Fruit fly (Drosophila melanogaster) whole organism, wandering third instar larva: ENCODE measurements around the gene CG11396.

Source experiments
- Abd-B ChIP-seq: fragments of >200 bp; optimal IDR thresholded peaks from 2 replicates; lab custom pipeline; 2017; ENCODE audit warnings: missing biosample characterization, missing genetic modification characterization
- CG32264 ChIP-seq: fragments of 200-800 bp; sonication (Bioruptor generic); optimal IDR thresholded peaks from 2 replicates; lab custom pipeline; 2016; ENCODE audit warnings: missing biosample characterization, missing genetic modification characterization
- CG9705 ChIP-seq: fragments of 200-800 bp; sonication (Bioruptor generic); optimal IDR thresholded peaks from 2 replicates; lab custom pipeline; 2018; ENCODE audit warnings: missing biosample characterization, mild to moderate bottlenecking, missing genetic modification characterization
- CrebA ChIP-seq: fragments of 200-800 bp; sonication (Bioruptor generic); optimal IDR thresholded peaks from 2 replicates; lab custom pipeline; 2016; ENCODE audit warnings: missing biosample characterization, mild to moderate bottlenecking, missing genetic modification characterization, borderline replicate concordance
- Dfd ChIP-seq: fragments of >200 bp; optimal IDR thresholded peaks from 2 replicates; lab custom pipeline; 2017; ENCODE audit warnings: missing biosample characterization, missing genetic modification characterization
- Dif ChIP-seq: fragments of 200-275, 200-300 bp; sonication (Bioruptor generic); optimal IDR thresholded peaks from 2 replicates; lab custom pipeline; 2018; ENCODE audit warnings: missing biosample characterization, missing genetic modification characterization; ENCODE audit not compliant: partially characterized antibody
- GATAd ChIP-seq: sonication (Bioruptor generic); optimal IDR thresholded peaks from 2 replicates; lab custom pipeline; 2016; ENCODE audit warnings: missing biosample characterization, missing genetic modification characterization
- HLH106 ChIP-seq: fragments of 200-800 bp; optimal IDR thresholded peaks from 3 replicates; lab custom pipeline; 2019; ENCODE audit warnings: missing biosample characterization, mild to moderate bottlenecking, missing genetic modification characterization, moderate library complexity
- Hnf4 ChIP-seq: fragments of 200-800 bp; sonication (Bioruptor generic); optimal IDR thresholded peaks from 2 replicates; lab custom pipeline; 2016; ENCODE audit warnings: missing biosample characterization, mild to moderate bottlenecking, missing genetic modification characterization
- Hr78 ChIP-seq: fragments of >200 bp; optimal IDR thresholded peaks from 2 replicates; lab custom pipeline; 2017; ENCODE audit warnings: missing biosample characterization, missing genetic modification characterization
- Hr83 ChIP-seq: fragments of 200-300 bp; sonication (Bioruptor generic); optimal IDR thresholded peaks from 2 replicates; lab custom pipeline; 2016; ENCODE audit warnings: missing biosample characterization, mild to moderate bottlenecking, missing genetic modification characterization, moderate library complexity; ENCODE audit not compliant: poor library complexity, severe bottlenecking
- Jra ChIP-seq: sonication (Bioruptor generic); optimal IDR thresholded peaks from 2 replicates; lab custom pipeline; 2016; ENCODE audit warnings: missing biosample characterization, missing genetic modification characterization
- Mio ChIP-seq: sonication (Bioruptor generic); optimal IDR thresholded peaks from 2 replicates; lab custom pipeline; 2016; ENCODE audit warnings: missing biosample characterization, missing genetic modification characterization
- Myc ChIP-seq: fragments of >200 bp; optimal IDR thresholded peaks from 2 replicates; lab custom pipeline; 2017
- N ChIP-seq: fragments of >200 bp; optimal IDR thresholded peaks from 2 replicates; lab custom pipeline; 2018; ENCODE audit warnings: missing biosample characterization, missing external identifiers, missing genetic modification characterization
- OdsH ChIP-seq: fragments of 200-800 bp; sonication (Bioruptor generic); optimal IDR thresholded peaks from 2 replicates; lab custom pipeline; 2016; ENCODE audit warnings: missing biosample characterization, mild to moderate bottlenecking, missing genetic modification characterization
- Rel ChIP-seq, 2 experiments: fragments of 200-800 bp; sonication (Bioruptor generic) in 1 of 2; optimal IDR thresholded peaks; 2 replicates in 1 of 2; 3 replicates in 1 of 2; lab custom pipeline; 2016 to 2019; ENCODE audit warnings: mild to moderate bottlenecking in 2 of 2, missing biosample characterization in 2 of 2, missing genetic modification characterization in 2 of 2, moderate library complexity in 1 of 2
- Sp1 ChIP-seq: fragments of 200-800 bp; sonication (Bioruptor generic); optimal IDR thresholded peaks from 3 replicates; lab custom pipeline; 2019; ENCODE audit warnings: missing biosample characterization, mild to moderate bottlenecking, missing genetic modification characterization, moderate library complexity
- Vsx2 ChIP-seq: fragments of 200-300, 225-300 bp; sonication (Bioruptor generic); optimal IDR thresholded peaks from 2 replicates; lab custom pipeline; 2018; ENCODE audit warnings: missing biosample characterization, missing genetic modification characterization; ENCODE audit not compliant: partially characterized antibody
- br ChIP-seq: fragments of 200-800 bp; sonication (Bioruptor generic); optimal IDR thresholded peaks from 2 replicates; lab custom pipeline; 2016; ENCODE audit warnings: missing biosample characterization, missing genetic modification characterization
- brk ChIP-seq: fragments of 200-800 bp; sonication (Bioruptor generic); optimal IDR thresholded peaks from 2 replicates; lab custom pipeline; 2016; ENCODE audit warnings: missing biosample characterization, mild to moderate bottlenecking, missing genetic modification characterization
- dl ChIP-seq, 2 experiments: fragments of 175-275, 200-275 bp in 1 of 2; fragments of 200-275 bp in 1 of 2; sonication (Bioruptor generic); optimal IDR thresholded peaks; lab custom pipeline; 2018; ENCODE audit warnings: mild to moderate bottlenecking in 2 of 2, missing biosample characterization in 2 of 2, missing genetic modification characterization in 2 of 2, moderate library complexity in 2 of 2; ENCODE audit not compliant: partially characterized antibody in 2 of 2, insufficient read depth in 1 of 2
- dmrt93B ChIP-seq: fragments of 200-800 bp; sonication (Bioruptor generic); optimal IDR thresholded peaks from 2 replicates; lab custom pipeline; 2018; ENCODE audit warnings: missing biosample characterization, mild to moderate bottlenecking, missing genetic modification characterization
- dsf ChIP-seq: sonication (Bioruptor generic); optimal IDR thresholded peaks from 2 replicates; lab custom pipeline; 2016; ENCODE audit warnings: missing biosample characterization, missing genetic modification characterization, borderline replicate concordance
- ey ChIP-seq: fragments of 200-800 bp; sonication (Bioruptor generic); optimal IDR thresholded peaks from 2 replicates; lab custom pipeline; 2016; ENCODE audit warnings: missing biosample characterization, missing genetic modification characterization
- foxo ChIP-seq, 2 experiments: fragments of 200-800 bp; sonication (Bioruptor generic); optimal IDR thresholded peaks; 2 replicates in 1 of 2; 3 replicates in 1 of 2; lab custom pipeline; 2016 to 2017; ENCODE audit warnings: missing biosample characterization in 2 of 2, missing genetic modification characterization in 2 of 2
- fru ChIP-seq: fragments of 200-800 bp; sonication (Bioruptor generic); optimal IDR thresholded peaks from 3 replicates; lab custom pipeline; 2016; ENCODE audit warnings: missing biosample characterization, mild to moderate bottlenecking, missing genetic modification characterization
- h ChIP-seq: fragments of 200-800 bp; sonication (Bioruptor generic); optimal IDR thresholded peaks from 3 replicates; lab custom pipeline; 2016; ENCODE audit warnings: missing biosample characterization, mild to moderate bottlenecking, missing genetic modification characterization
- jim ChIP-seq: fragments of 175-275, 200-325 bp; sonication (Bioruptor generic); optimal IDR thresholded peaks from 2 replicates; lab custom pipeline; 2016; ENCODE audit warnings: missing biosample characterization, mild to moderate bottlenecking, missing genetic modification characterization
- lola ChIP-seq: fragments of >200 bp; optimal IDR thresholded peaks from 2 replicates; lab custom pipeline; 2017; ENCODE audit warnings: missing biosample characterization, missing genetic modification characterization
- pan ChIP-seq: fragments of >200 bp; optimal IDR thresholded peaks from 2 replicates; lab custom pipeline; 2017
- psq ChIP-seq: fragments of 200-800 bp; sonication (Bioruptor generic); optimal IDR thresholded peaks from 3 replicates; lab custom pipeline; 2017; ENCODE audit warnings: missing biosample characterization, mild to moderate bottlenecking, missing genetic modification characterization, moderate library complexity
- rgr ChIP-seq: fragments of 200-800 bp; sonication (Bioruptor generic); optimal IDR thresholded peaks from 3 replicates; lab custom pipeline; 2016; ENCODE audit warnings: missing biosample characterization, mild to moderate bottlenecking, missing genetic modification characterization
- sage ChIP-seq: fragments of 200-800 bp; sonication (Bioruptor generic); optimal IDR thresholded peaks from 2 replicates; lab custom pipeline; 2016; ENCODE audit warnings: missing biosample characterization, mild to moderate bottlenecking, missing genetic modification characterization
- sv ChIP-seq: fragments of 200-800 bp; sonication (Bioruptor generic); optimal IDR thresholded peaks from 3 replicates; lab custom pipeline; 2016; ENCODE audit warnings: missing biosample characterization, missing genetic modification characterization
- tai ChIP-seq: sonication (Bioruptor generic); optimal IDR thresholded peaks from 2 replicates; lab custom pipeline; 2016; ENCODE audit warnings: missing biosample characterization, missing genetic modification characterization
- usp ChIP-seq: fragments of >200 bp; optimal IDR thresholded peaks from 2 replicates; lab custom pipeline; 2017; ENCODE audit warnings: missing biosample characterization, missing genetic modification characterization
- woc ChIP-seq: sonication (Bioruptor generic); optimal IDR thresholded peaks from 2 replicates; lab custom pipeline; 2016; ENCODE audit warnings: missing biosample characterization, mild to moderate bottlenecking, missing genetic modification characterization

The CG11396 gene

dm6 chr3L:20787835-20788380, at the start of gene CG11396:
CG11396 (minus strand) TSS chr3L:20788137.
- TF ChIP-seq Abd-B (GFP tag; lab: Kevin White, UChicago), result no peak
- no peak for TF ChIP-seq OdsH (GFP tag; lab: Kevin White, UChicago)
- TF ChIP-seq CG32264 (GFP tag; lab: Kevin White, UChicago), result no peak
- peak; percentile 74 for TF ChIP-seq Hr83 (GFP tag; lab: Kevin White, UChicago)

- no peak for TF ChIP-seq CG32264 (GFP tag; lab: Kevin White, UChicago)
- TF ChIP-seq Sp1 (GFP tag; lab: Kevin White, UChicago), result peak; percentile 24
- peak; percentile 61 for TF ChIP-seq ey (GFP tag; lab: Kevin White, UChicago)
- TF ChIP-seq dsf (GFP tag; lab: Kevin White, UChicago), result no peak
- peak; percentile 35 for TF ChIP-seq psq (GFP tag; lab: Kevin White, UChicago)
- peak; percentile 63 for TF ChIP-seq OdsH (GFP tag; lab: Kevin White, UChicago)
- no peak for TF ChIP-seq sage (GFP tag; lab: Kevin White, UChicago)
- TF ChIP-seq br (GFP tag; lab: Kevin White, UChicago), result peak; percentile 41
- no peak for TF ChIP-seq pan (lab: Kevin White, UChicago)
- TF ChIP-seq dl (GFP tag; optimal IDR thresholded peaks at IDR 0.05; lab: Kevin White, UChicago; ENCODE audit: insufficient read depth in 1 of 2, partially characterized antibody in 2 of 2), result no peak
- TF ChIP-seq Hr78 (GFP tag; lab: Kevin White, UChicago), result no peak
- no peak for TF ChIP-seq lola
- no peak for TF ChIP-seq N (GFP tag; lab: Kevin White, UChicago)
- no peak for TF ChIP-seq Dif (GFP tag; lab: Kevin White, UChicago)
- TF ChIP-seq woc (GFP tag; lab: Kevin White, UChicago), result no peak
- TF ChIP-seq Myc (lab: Kevin White, UChicago), result no peak
- no peak for TF ChIP-seq Abd-B (GFP tag; lab: Kevin White, UChicago)
- TF ChIP-seq Mio (GFP tag; lab: Kevin White, UChicago), result no peak
- TF ChIP-seq sv (GFP tag; lab: Kevin White, UChicago), result no peak
- no peak for TF ChIP-seq Jra
- peak; percentile 50 for TF ChIP-seq HLH106 (tag; lab: Kevin White, UChicago)
- TF ChIP-seq Hnf4, result no peak
- peak in 1 of 2 experiments; percentile 74 for TF ChIP-seq foxo (GFP tag; optimal IDR thresholded peaks at IDR 0.05; lab: Kevin White, UChicago)
- TF ChIP-seq CG9705 (GFP tag; lab: Kevin White, UChicago), result no peak
- TF ChIP-seq Rel (GFP tag; optimal IDR thresholded peaks at IDR 0.05; lab: Kevin White, UChicago), result no peak
- TF ChIP-seq Rel (tag; optimal IDR thresholded peaks at IDR 0.05; lab: Kevin White, UChicago), result no peak
- TF ChIP-seq GATAd (GFP tag; lab: Kevin White, UChicago), result no peak
- TF ChIP-seq rgr (GFP tag; lab: Kevin White, UChicago), result peak; percentile 27
- peak; percentile 49 for TF ChIP-seq Vsx2
- peak; percentile 39 for TF ChIP-seq dmrt93B
- no peak for TF ChIP-seq CrebA (GFP tag; lab: Kevin White, UChicago)
- TF ChIP-seq jim (GFP tag; lab: Kevin White, UChicago), result no peak
- TF ChIP-seq Dfd (GFP tag; lab: Kevin White, UChicago), result no peak
- TF ChIP-seq usp (GFP tag; lab: Kevin White, UChicago), result no peak
- peak; percentile 48 for TF ChIP-seq h
- peak; percentile 52 for TF ChIP-seq fru
- peak; percentile 26 for TF ChIP-seq Hr83 (GFP tag; lab: Kevin White, UChicago)
- TF ChIP-seq brk (GFP tag; lab: Kevin White, UChicago), result no peak
- peak; percentile 50 for TF ChIP-seq tai (GFP tag; lab: Kevin White, UChicago)
These were observed 49.3 kb upstream of the CG11396 start, which contains the start of gene CG13255 for dm6 chr3L:20837040-20837830. CG13255 (plus strand) TSS chr3L:20837488.
